Worm (Caenorhabditis elegans): ENCODE measurements around the gene sqv-3.
A peak's percentile ranks its signal among the peaks of the same experiment; 100 is the strongest.

Gene sqv-3

ce11 chrIII:9813146-9813545, 33.0 kb upstream of the sqv-3 start, which contains the start of gene ZK632.14:
Gene ZK632.14 (plus strand): TSS chrIII:9813446.
- no peak for TF ChIP-seq nhr-25 (tag; optimal IDR thresholded peaks at IDR 0.05)
- TF ChIP-seq nhr-28 (tag; optimal IDR thresholded peaks at IDR 0.05): no peak
- TF ChIP-seq nhr-11 (tag; optimal IDR thresholded peaks at IDR 0.05): no peak
- no peak for TF ChIP-seq ceh-28 (tag; optimal IDR thresholded peaks at IDR 0.05)
- no peak for TF ChIP-seq mml-1 (tag; optimal IDR thresholded peaks at IDR 0.05)
- TF ChIP-seq nhr-43 (tag; optimal IDR thresholded peaks at IDR 0.05; ENCODE audit: poor library complexity, severe bottlenecking): no peak
- TF ChIP-seq ceh-16 (tag; optimal IDR thresholded peaks at IDR 0.05): no peak
- no peak for TF ChIP-seq nfya-1 (tag; optimal IDR thresholded peaks at IDR 0.05; ENCODE audit: insufficient read depth)
- TF ChIP-seq tbx-2 (tag; optimal IDR thresholded peaks at IDR 0.05): no peak
- TF ChIP-seq ceh-82 (tag; optimal IDR thresholded peaks at IDR 0.05): no peak
- no peak for TF ChIP-seq sea-2 (GFP tag; optimal IDR thresholded peaks at IDR 0.05)
- no peak for TF ChIP-seq snpc-4 (tag; optimal IDR thresholded peaks at IDR 0.05)
- TF ChIP-seq fos-1 (tag; optimal IDR thresholded peaks at IDR 0.05): no peak
- no peak for TF ChIP-seq nhr-76 (tag; optimal IDR thresholded peaks at IDR 0.05)
- no peak for TF ChIP-seq daf-12 (tag; optimal IDR thresholded peaks at IDR 0.05)
- TF ChIP-seq lsy-12 (tag; optimal IDR thresholded peaks at IDR 0.05): no peak

ce11 chrIII:9808179-9808578, 28.0 kb upstream of the sqv-3 start, which contains the start of gene gtap-2:
Gene gtap-2 (plus strand): TSS chrIII:9808544.
- TF ChIP-seq nhr-28 (tag; optimal IDR thresholded peaks at IDR 0.05) (no peak), ceh-28 (tag; optimal IDR thresholded peaks at IDR 0.05) (no peak), snpc-4 (tag; optimal IDR thresholded peaks at IDR 0.05) (no peak), jun-1 (tag; optimal IDR thresholded peaks at IDR 0.05) (no peak), pha-4 (tag; optimal IDR thresholded peaks at IDR 0.05) (peak; percentile 60), ceh-16 (tag; optimal IDR thresholded peaks at IDR 0.05) (no peak), elt-2 (tag; optimal IDR thresholded peaks at IDR 0.05) (no peak), nfya-1 (tag; optimal IDR thresholded peaks at IDR 0.05; ENCODE audit: insufficient read depth) (peak; percentile 18), tbx-2 (tag; optimal IDR thresholded peaks at IDR 0.05) (no peak), lin-15B (tag; optimal IDR thresholded peaks at IDR 0.05) (peak; percentile 32), nhr-43 (tag; optimal IDR thresholded peaks at IDR 0.05; ENCODE audit: poor library complexity, severe bottlenecking) (peak; percentile 17), eor-1 (tag; optimal IDR thresholded peaks at IDR 0.05) (peak in 1 of 2 experiments; percentile 20)

- TF ChIP-seq sea-2 (GFP tag; optimal IDR thresholded peaks at IDR 0.05) (no peak), ztf-4 (tag; optimal IDR thresholded peaks at IDR 0.05) (no peak), snpc-4 (tag; optimal IDR thresholded peaks at IDR 0.05) (no peak), pqm-1 (tag; optimal IDR thresholded peaks at IDR 0.05) (peak; percentile 48), nhr-23 (tag; optimal IDR thresholded peaks at IDR 0.05) (peak; percentile 49), elt-2 (tag; optimal IDR thresholded peaks at IDR 0.05) (peak; percentile 65), jun-1 (tag; optimal IDR thresholded peaks at IDR 0.05) (peak; percentile 55), eor-1 (tag; optimal IDR thresholded peaks at IDR 0.05) (no peak), nhr-237 (tag; optimal IDR thresholded peaks at IDR 0.05) (no peak), mdl-1 (tag; optimal IDR thresholded peaks at IDR 0.05) (peak; percentile 32), nhr-25 (tag; optimal IDR thresholded peaks at IDR 0.05) (peak; percentile 67), daf-12 (tag; optimal IDR thresholded peaks at IDR 0.05) (no peak), elt-1 (tag; optimal IDR thresholded peaks at IDR 0.05) (no peak), mml-1 (tag; optimal IDR thresholded peaks at IDR 0.05) (no peak), nfya-1 (tag; optimal IDR thresholded peaks at IDR 0.05; ENCODE audit: insufficient read depth) (peak; percentile 10), ama-1 (optimal IDR thresholded peaks at IDR 0.05) (peak; percentile 82), elt-3 (tag; optimal IDR thresholded peaks at IDR 0.05) (no peak), fkh-2 (tag; optimal IDR thresholded peaks at IDR 0.05) (no peak), nhr-43 (tag; optimal IDR thresholded peaks at IDR 0.05; ENCODE audit: poor library complexity, severe bottlenecking) (peak; percentile 80)
These were observed 27.4 kb upstream of the sqv-3 start for ce11 chrIII:9807560-9808046.

ce11 chrIII:9806968-9807559, 26.9 kb upstream of the sqv-3 start, which contains the start of gene ZK632.4:
Gene ZK632.4 (minus strand): TSS chrIII:9807454.
- TF ChIP-seq jun-1 (tag; optimal IDR thresholded peaks at IDR 0.05) (no peak), skn-1 (tag; optimal IDR thresholded peaks at IDR 0.05) (no peak), nhr-25 (tag; optimal IDR thresholded peaks at IDR 0.05) (peak; percentile 26), snpc-4 (tag; optimal IDR thresholded peaks at IDR 0.05) (no peak), daf-12 (tag; optimal IDR thresholded peaks at IDR 0.05) (no peak), elt-3 (tag; optimal IDR thresholded peaks at IDR 0.05) (no peak), eor-1 (tag; optimal IDR thresholded peaks at IDR 0.05) (no peak), egl-27 (tag; optimal IDR thresholded peaks at IDR 0.05) (no peak), ztf-4 (tag; optimal IDR thresholded peaks at IDR 0.05) (no peak), elt-2 (tag; optimal IDR thresholded peaks at IDR 0.05) (no peak), nhr-23 (tag; optimal IDR thresholded peaks at IDR 0.05) (peak; percentile 53), egl-5 (tag; optimal IDR thresholded peaks at IDR 0.05) (no peak), lsy-12 (tag; optimal IDR thresholded peaks at IDR 0.05) (no peak), nfya-1 (tag; optimal IDR thresholded peaks at IDR 0.05; ENCODE audit: insufficient read depth) (no peak), mdl-1 (tag; optimal IDR thresholded peaks at IDR 0.05) (no peak)

Data from whole organism, L3 larva.